Worm (Caenorhabditis elegans): ENCODE measurements around the gene dnc-4.

Gene dnc-4

DNA sequence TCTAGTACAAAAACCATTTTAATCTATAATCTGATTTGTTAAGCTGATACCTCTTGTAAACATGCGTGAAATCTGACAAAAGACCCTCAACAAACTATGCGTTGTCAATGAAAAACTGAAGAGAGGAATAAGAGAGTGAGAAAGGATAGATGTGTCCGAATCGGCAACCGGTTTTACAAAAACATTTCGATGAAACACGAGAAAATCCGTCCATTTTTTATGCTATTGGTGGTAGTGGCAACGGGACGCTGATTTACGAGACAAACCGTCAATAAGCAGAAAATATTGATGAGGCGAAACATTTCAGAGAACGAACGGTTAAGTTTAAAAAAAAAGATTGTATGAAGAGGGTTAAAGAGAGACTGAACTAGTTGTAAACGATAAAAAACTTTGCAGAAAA lies 22.4 kb upstream of the dnc-4 start:
- TF ChIP-seq nhr-76 (tag; optimal IDR thresholded peaks at IDR 0.05), result no peak
- no peak for TF ChIP-seq drap-1 (GFP tag; optimal IDR thresholded peaks at IDR 0.05)
- no peak for TF ChIP-seq unc-120 (tag; optimal IDR thresholded peaks at IDR 0.05; ENCODE audit: poor library complexity, severe bottlenecking)
- TF ChIP-seq nhr-237 (tag; optimal IDR thresholded peaks at IDR 0.05), result no peak
- TF ChIP-seq unc-39 (tag; optimal IDR thresholded peaks at IDR 0.05), result no peak
- TF ChIP-seq sptf-1 (tag; optimal IDR thresholded peaks at IDR 0.05), result no peak
- TF ChIP-seq mab-5 (tag; optimal IDR thresholded peaks at IDR 0.05), result no peak
- no peak for TF ChIP-seq lin-13 (tag; optimal IDR thresholded peaks at IDR 0.05)
- TF ChIP-seq tbx-8 (GFP tag; optimal IDR thresholded peaks at IDR 0.05), result no peak
- TF ChIP-seq zip-8 (tag; optimal IDR thresholded peaks at IDR 0.05), result no peak
- TF ChIP-seq hlh-1 (tag; optimal IDR thresholded peaks at IDR 0.05), result no peak
- no peak for TF ChIP-seq ceh-39 (tag; optimal IDR thresholded peaks at IDR 0.05)
- TF ChIP-seq elt-3 (tag; optimal IDR thresholded peaks at IDR 0.05), result no peak
- TF ChIP-seq nhr-28 (tag; optimal IDR thresholded peaks at IDR 0.05), result no peak
- TF ChIP-seq bed-3 (GFP tag; optimal IDR thresholded peaks at IDR 0.05), result no peak
- no peak for TF ChIP-seq mep-1 (tag; optimal IDR thresholded peaks at IDR 0.05)

ce11 chrIV:8040610-8041317 lies 21.2 kb upstream of the dnc-4 start:
- TF ChIP-seq ces-1 (GFP tag; optimal IDR thresholded peaks at IDR 0.05) (peak; percentile 84), nhr-2 (tag; optimal IDR thresholded peaks at IDR 0.05) (no peak)

ce11 chrIV:8036492-8036891 lies 16.9 kb upstream of the dnc-4 start:
- TF ChIP-seq snpc-4 (tag; optimal IDR thresholded peaks at IDR 0.05) (no peak), unc-62 (GFP tag; optimal IDR thresholded peaks at IDR 0.05) (peak; percentile 9)

DNA sequence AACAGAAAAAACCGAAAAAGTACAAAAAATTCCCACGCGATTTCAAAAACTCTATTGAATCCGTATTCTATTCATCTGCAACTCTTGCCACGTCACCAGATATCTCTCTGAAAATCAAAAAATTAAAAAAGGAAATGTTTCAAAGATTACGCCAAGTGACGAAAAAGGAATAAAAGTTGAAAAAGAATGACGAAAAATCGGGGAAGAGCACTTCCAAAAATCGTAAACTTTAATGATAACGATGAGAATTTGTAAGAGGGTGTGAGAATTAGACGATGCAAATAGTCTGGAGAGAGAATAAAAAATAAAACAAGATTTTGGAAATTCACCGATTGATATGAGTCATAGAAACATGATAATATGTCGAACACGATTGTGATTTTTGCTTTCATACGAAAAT lies 14.6 kb upstream of the dnc-4 start:
- TF ChIP-seq drap-1 (GFP tag; optimal IDR thresholded peaks at IDR 0.05) (no peak), sptf-1 (tag; optimal IDR thresholded peaks at IDR 0.05) (no peak), nhr-2 (tag; optimal IDR thresholded peaks at IDR 0.05) (no peak), M03D4.4 (tag; optimal IDR thresholded peaks at IDR 0.05) (no peak), ceh-43 (GFP tag; optimal IDR thresholded peaks at IDR 0.05) (no peak), lsy-2 (tag; optimal IDR thresholded peaks at IDR 0.05) (no peak), nhr-12 (tag; optimal IDR thresholded peaks at IDR 0.05) (no peak), ceh-39 (tag; optimal IDR thresholded peaks at IDR 0.05) (no peak), snpc-4 (tag; optimal IDR thresholded peaks at IDR 0.05) (no peak), ceh-83 (GFP tag; optimal IDR thresholded peaks at IDR 0.05) (no peak), tbx-8 (GFP tag; optimal IDR thresholded peaks at IDR 0.05) (no peak), mls-2 (tag; optimal IDR thresholded peaks at IDR 0.05) (no peak), elt-3 (tag; optimal IDR thresholded peaks at IDR 0.05) (no peak), cnd-1 (tag; optimal IDR thresholded peaks at IDR 0.05) (no peak), pha-4 (tag; optimal IDR thresholded peaks at IDR 0.05) (no peak), sem-2 (GFP tag; optimal IDR thresholded peaks at IDR 0.05) (no peak), unc-62 (GFP tag; optimal IDR thresholded peaks at IDR 0.05) (no peak), ztf-11 (tag; optimal IDR thresholded peaks at IDR 0.05) (no peak)

DNA sequence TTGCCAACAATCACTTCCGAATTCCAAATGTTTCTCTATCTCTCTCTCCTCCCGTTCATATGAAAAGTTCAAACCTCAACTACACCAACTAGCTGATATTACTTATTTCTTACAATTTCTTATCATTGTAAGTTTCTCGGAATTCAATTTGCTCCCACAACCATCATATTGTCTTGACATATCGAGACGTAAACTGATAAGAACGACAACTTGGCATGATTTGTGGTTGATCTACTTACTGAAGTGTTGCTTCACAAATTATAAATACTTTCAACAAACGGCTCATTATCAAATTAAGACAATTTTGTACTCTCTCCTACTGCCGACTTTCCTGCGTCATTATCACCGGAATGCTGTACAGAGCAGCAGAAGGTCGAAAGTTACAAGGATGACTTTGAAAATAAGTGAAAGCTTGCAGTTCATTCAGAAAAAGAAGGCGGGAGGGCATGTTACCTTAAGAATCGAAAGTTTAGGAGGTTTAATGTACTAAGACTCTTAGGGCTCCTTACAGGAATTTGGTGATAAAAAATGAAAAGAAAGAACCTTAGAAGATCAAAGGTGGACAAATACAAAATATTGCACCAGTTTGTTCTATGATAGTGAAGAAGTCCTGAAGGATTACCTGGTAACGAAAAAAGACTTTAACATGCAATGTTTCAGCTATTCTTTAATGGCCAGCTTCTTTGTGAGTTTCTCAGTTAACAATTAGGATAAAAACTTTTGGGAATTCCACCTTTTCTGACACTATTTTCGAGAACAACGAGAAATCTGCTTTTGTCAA lies 12.7 kb upstream of the dnc-4 start:
- TF ChIP-seq bed-3 (GFP tag; optimal IDR thresholded peaks at IDR 0.05) (no peak), nhr-12 (tag; optimal IDR thresholded peaks at IDR 0.05) (no peak), snpc-4 (tag; optimal IDR thresholded peaks at IDR 0.05) (no peak), hlh-1 (tag; optimal IDR thresholded peaks at IDR 0.05) (no peak), unc-62 (GFP tag; optimal IDR thresholded peaks at IDR 0.05) (no peak), nhr-2 (tag; optimal IDR thresholded peaks at IDR 0.05) (no peak), pha-4 (tag; optimal IDR thresholded peaks at IDR 0.05) (no peak), unc-39 (tag; optimal IDR thresholded peaks at IDR 0.05) (no peak), mep-1 (tag; optimal IDR thresholded peaks at IDR 0.05) (no peak), nhr-28 (tag; optimal IDR thresholded peaks at IDR 0.05) (no peak), sptf-1 (tag; optimal IDR thresholded peaks at IDR 0.05) (no peak), ceh-39 (tag; optimal IDR thresholded peaks at IDR 0.05) (no peak), ces-1 (GFP tag; optimal IDR thresholded peaks at IDR 0.05) (no peak), elt-1 (tag; optimal IDR thresholded peaks at IDR 0.05; ENCODE audit: borderline replicate concordance, insufficient read depth) (no peak), tbx-8 (GFP tag; optimal IDR thresholded peaks at IDR 0.05) (no peak), M03D4.4 (tag; optimal IDR thresholded peaks at IDR 0.05) (no peak), flh-1 (GFP tag; optimal IDR thresholded peaks at IDR 0.05) (no peak)
